Worm (Caenorhabditis elegans) whole organism, L3 larva: ENCODE measurements around the gene str-240.

Source experiments
- skn-1 ChIP-seq: fragments of 150-350 bp; optimal IDR thresholded peaks from 2 replicates; lab custom pipeline; 2014; ENCODE audit warnings: missing biosample characterization, missing genetic modification characterization
- unc-39 ChIP-seq: sonication (generic microtip); optimal IDR thresholded peaks from 4 replicates; lab custom pipeline; 2017; ENCODE audit warnings: missing biosample characterization, missing genetic modification characterization
- unc-62 ChIP-seq: fragments of 150-350 bp; sonication (generic microtip); optimal IDR thresholded peaks from 4 replicates; lab custom pipeline; 2014; ENCODE audit warnings: missing biosample characterization, missing genetic modification reagents, missing genetic modification characterization

DNA sequence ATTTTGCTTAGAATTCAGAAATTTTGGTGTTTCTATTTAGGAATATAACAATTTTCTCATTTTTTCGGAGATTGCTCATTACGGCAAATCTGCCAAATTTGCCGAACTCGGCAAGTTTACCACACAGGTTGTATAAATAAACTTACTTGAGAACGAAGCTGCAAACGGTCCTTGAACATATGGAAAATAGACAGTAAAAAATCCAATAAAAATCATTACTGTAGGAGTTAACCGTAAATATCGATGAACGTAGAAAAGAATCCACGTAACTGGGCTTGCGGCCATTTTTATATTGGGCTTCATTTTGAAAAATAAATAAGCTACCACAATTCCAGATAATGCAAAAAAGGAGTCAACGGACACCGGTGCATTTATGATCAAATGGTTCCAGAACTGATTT, 18.5 kb upstream of the str-240 start:
- TF ChIP-seq unc-39 (tag; lab: Kevin White, UChicago) (no peak), unc-62 (GFP tag; lab: Kevin White, UChicago) (no peak), skn-1 (tag; lab: Kevin White, UChicago) (no peak)
